Worm (Caenorhabditis elegans) whole organism, late embryonic: ENCODE measurements around the gene M04B2.4.

Experiments
- C08G9.2 ChIP-seq: sonication (generic microtip); optimal IDR thresholded peaks from 2 replicates; lab custom pipeline; 2016; ENCODE audit warnings: mild to moderate bottlenecking, missing genetic modification characterization, moderate library complexity, missing compliant biosample characterization
- C38D4.7 ChIP-seq: fragments of 200-800 bp; sonication (Bioruptor generic); optimal IDR thresholded peaks from 2 replicates; lab custom pipeline; 2018; ENCODE audit warnings: mild to moderate bottlenecking, missing genetic modification characterization, moderate library complexity, missing compliant biosample characterization
- F13H6.1 ChIP-seq: sonication (generic microtip); optimal IDR thresholded peaks from 2 replicates; lab custom pipeline; 2016; ENCODE audit warnings: missing genetic modification characterization, missing compliant biosample characterization
- K02D7.2 ChIP-seq: sonication (generic microtip); optimal IDR thresholded peaks from 2 replicates; lab custom pipeline; 2017; ENCODE audit warnings: mild to moderate bottlenecking, missing genetic modification characterization, missing compliant biosample characterization
- T23F11.4 ChIP-seq: fragments of 200-800 bp; sonication (Bioruptor generic); optimal IDR thresholded peaks from 2 replicates; lab custom pipeline; 2018; ENCODE audit warnings: mild to moderate bottlenecking, missing genetic modification characterization, missing compliant biosample characterization
- ahr-1 ChIP-seq: sonication (generic microtip); optimal IDR thresholded peaks from 2 replicates; lab custom pipeline; 2016; ENCODE audit warnings: missing genetic modification characterization, missing compliant biosample characterization
- ama-1 ChIP-seq: fragments of 150-350 bp; optimal IDR thresholded peaks from 2 replicates; lab custom pipeline; 2014
- ceh-14 ChIP-seq: sonication (generic microtip); optimal IDR thresholded peaks from 2 replicates; lab custom pipeline; 2016; ENCODE audit warnings: missing genotype, missing genetic modification characterization, missing compliant biosample characterization
- ceh-19 ChIP-seq: fragments of 200-800 bp; sonication (Bioruptor generic); optimal IDR thresholded peaks from 2 replicates; lab custom pipeline; 2018; ENCODE audit warnings: mild to moderate bottlenecking, missing genetic modification characterization, missing compliant biosample characterization
- ceh-2 ChIP-seq: sonication (generic microtip); optimal IDR thresholded peaks from 2 replicates; lab custom pipeline; 2016; ENCODE audit warnings: missing genotype, missing genetic modification characterization, missing compliant biosample characterization
- ceh-22 ChIP-seq: sonication (generic microtip); optimal IDR thresholded peaks from 2 replicates; lab custom pipeline; 2017; ENCODE audit warnings: missing biosample characterization, missing genetic modification characterization
- ceh-24 ChIP-seq: sonication (generic microtip); optimal IDR thresholded peaks from 2 replicates; lab custom pipeline; 2016; ENCODE audit warnings: mild to moderate bottlenecking, missing genetic modification characterization, missing compliant biosample characterization
- ceh-30 ChIP-seq: fragments of 150-350 bp; optimal IDR thresholded peaks from 2 replicates; lab custom pipeline; 2014; ENCODE audit warnings: missing biosample characterization, missing genetic modification characterization
- ceh-31 ChIP-seq: sonication (generic microtip); optimal IDR thresholded peaks from 2 replicates; lab custom pipeline; 2016; ENCODE audit warnings: missing genetic modification characterization, missing compliant biosample characterization
- ceh-34 ChIP-seq: sonication (generic microtip); optimal IDR thresholded peaks from 2 replicates; lab custom pipeline; 2016; ENCODE audit warnings: mild to moderate bottlenecking, missing genetic modification characterization, missing compliant biosample characterization
- ceh-45 ChIP-seq: fragments of 200-800 bp; sonication (Bioruptor generic); IDR thresholded peaks from 2 replicates; pipeline ENCODE4 v1.3.6; 2022; ENCODE audit warnings: missing genetic modification reagents, missing genetic modification characterization, missing compliant biosample characterization
- ceh-48 ChIP-seq: sonication (generic microtip); optimal IDR thresholded peaks from 2 replicates; lab custom pipeline; 2016; ENCODE audit warnings: missing genetic modification characterization, inconsistent platforms, missing compliant biosample characterization
- ceh-6 ChIP-seq: fragments of 200-800 bp; sonication (Bioruptor generic); optimal IDR thresholded peaks from 2 replicates; lab custom pipeline; 2018; ENCODE audit warnings: mild to moderate bottlenecking, missing genetic modification characterization, missing compliant biosample characterization
- ceh-9 ChIP-seq: sonication (generic microtip); optimal IDR thresholded peaks from 2 replicates; lab custom pipeline; 2016; ENCODE audit warnings: mild to moderate bottlenecking, missing genetic modification characterization, inconsistent platforms, missing compliant biosample characterization
- dmd-4 ChIP-seq: sonication (generic microtip); optimal IDR thresholded peaks from 2 replicates; lab custom pipeline; 2016; ENCODE audit warnings: borderline replicate concordance, missing genetic modification characterization, missing compliant biosample characterization
- elt-2 ChIP-seq: sonication (generic microtip); optimal IDR thresholded peaks from 2 replicates; lab custom pipeline; 2016; ENCODE audit warnings: missing genetic modification reagents, missing genetic modification characterization, missing compliant biosample characterization
- elt-4 ChIP-seq: sonication (generic microtip); optimal IDR thresholded peaks from 2 replicates; lab custom pipeline; 2016; ENCODE audit warnings: missing genetic modification characterization, missing compliant biosample characterization
- ets-4 ChIP-seq: sonication (generic microtip); optimal IDR thresholded peaks from 2 replicates; lab custom pipeline; 2016; ENCODE audit warnings: missing genetic modification characterization, missing compliant biosample characterization
- eyg-1 ChIP-seq: sonication (generic microtip); optimal IDR thresholded peaks from 2 replicates; lab custom pipeline; 2016; ENCODE audit warnings: missing genotype, missing genetic modification characterization, missing compliant biosample characterization
- fax-1 ChIP-seq: sonication (generic microtip); optimal IDR thresholded peaks from 2 replicates; lab custom pipeline; 2016; ENCODE audit warnings: missing genotype, missing genetic modification characterization, missing compliant biosample characterization
- fkh-10 ChIP-seq: fragments of 150-350 bp; optimal IDR thresholded peaks from 2 replicates; lab custom pipeline; 2014; ENCODE audit warnings: missing biosample characterization, missing genetic modification reagents, missing genetic modification characterization
- fkh-6 ChIP-seq: sonication (generic microtip); optimal IDR thresholded peaks from 2 replicates; lab custom pipeline; 2016; ENCODE audit warnings: missing genetic modification characterization, missing compliant biosample characterization
- gmeb-2 ChIP-seq: sonication (generic microtip); optimal IDR thresholded peaks from 2 replicates; lab custom pipeline; 2016; ENCODE audit warnings: missing genetic modification characterization, inconsistent platforms, missing compliant biosample characterization
- hlh-15 ChIP-seq: sonication (generic microtip); optimal IDR thresholded peaks from 2 replicates; lab custom pipeline; 2016; ENCODE audit warnings: missing genetic modification characterization, missing compliant biosample characterization
- hlh-30 ChIP-seq: sonication (generic microtip); optimal IDR thresholded peaks from 2 replicates; lab custom pipeline; 2017; ENCODE audit warnings: antibody characterized with exemption, missing genetic modification characterization, missing compliant biosample characterization; ENCODE audit not compliant: insufficient read depth
- hlh-6 ChIP-seq: sonication (generic microtip); optimal IDR thresholded peaks from 2 replicates; lab custom pipeline; 2016; ENCODE audit warnings: missing genotype, missing genetic modification characterization, missing compliant biosample characterization
- hlh-8 ChIP-seq: sonication (generic microtip); optimal IDR thresholded peaks from 2 replicates; lab custom pipeline; 2016; ENCODE audit warnings: missing genotype, missing genetic modification characterization, missing compliant biosample characterization
- lin-11 ChIP-seq: fragments of 200-800 bp; sonication (Bioruptor generic); optimal IDR thresholded peaks from 2 replicates; lab custom pipeline; 2018; ENCODE audit warnings: mild to moderate bottlenecking, missing genetic modification characterization, missing compliant biosample characterization
- madf-2 ChIP-seq: sonication (generic microtip); optimal IDR thresholded peaks from 2 replicates; lab custom pipeline; 2017; ENCODE audit warnings: missing genetic modification characterization, missing compliant biosample characterization
- nfya-1 ChIP-seq: sonication (generic microtip); optimal IDR thresholded peaks from 2 replicates; lab custom pipeline; 2017; ENCODE audit warnings: missing genetic modification characterization, mild to moderate bottlenecking, missing compliant biosample characterization, antibody characterized with exemption, moderate library complexity
- nhr-11 ChIP-seq: fragments of 150-350 bp; optimal IDR thresholded peaks from 2 replicates; lab custom pipeline; 2014; ENCODE audit warnings: missing biosample characterization, missing genetic modification characterization
- nhr-232 ChIP-seq: sonication (generic microtip); optimal IDR thresholded peaks from 2 replicates; lab custom pipeline; 2016; ENCODE audit warnings: missing genetic modification characterization, missing compliant biosample characterization
- pax-1 ChIP-seq: fragments of 150-350 bp; optimal IDR thresholded peaks from 2 replicates; lab custom pipeline; 2014; ENCODE audit warnings: missing biosample characterization, missing genetic modification characterization
- pha-4 ChIP-seq: fragments of 150-350 bp; optimal IDR thresholded peaks from 2 replicates; lab custom pipeline; 2018; ENCODE audit warnings: missing biosample characterization, missing genetic modification reagents, missing genetic modification characterization
- pqm-1 ChIP-seq: sonication (generic microtip); optimal IDR thresholded peaks from 2 replicates; lab custom pipeline; 2016; ENCODE audit warnings: missing genetic modification characterization, missing compliant biosample characterization
- ref-2 ChIP-seq: sonication (generic microtip); optimal IDR thresholded peaks from 2 replicates; lab custom pipeline; 2016; ENCODE audit warnings: missing genetic modification characterization, missing compliant biosample characterization
- rnt-1 ChIP-seq: sonication (generic microtip); optimal IDR thresholded peaks from 2 replicates; lab custom pipeline; 2016; ENCODE audit warnings: missing genetic modification characterization, missing compliant biosample characterization
- sdc-2 ChIP-seq: sonication (generic microtip); optimal IDR thresholded peaks from 2 replicates; lab custom pipeline; 2016; ENCODE audit warnings: missing genotype, missing genetic modification characterization, missing compliant biosample characterization
- sox-2 ChIP-seq: fragments of 200-800 bp; sonication (Bioruptor generic); IDR thresholded peaks from 2 replicates; pipeline ENCODE4 v1.3.6; 2022; ENCODE audit warnings: missing genetic modification reagents, missing genetic modification characterization, missing compliant biosample characterization
- sox-4 ChIP-seq: sonication (generic microtip); optimal IDR thresholded peaks from 2 replicates; lab custom pipeline; 2017; ENCODE audit warnings: mild to moderate bottlenecking, missing genetic modification characterization, inconsistent platforms, missing compliant biosample characterization
- tbx-7 ChIP-seq: sonication (generic microtip); optimal IDR thresholded peaks from 2 replicates; lab custom pipeline; 2016; ENCODE audit warnings: missing genotype, missing genetic modification characterization, missing compliant biosample characterization
- ttx-3 ChIP-seq: sonication (generic microtip); optimal IDR thresholded peaks from 2 replicates; lab custom pipeline; 2016; ENCODE audit warnings: missing genetic modification reagents, missing genetic modification characterization, missing compliant biosample characterization
- unc-3 ChIP-seq, 2 experiments: fragments of 200-800 bp in 1 of 2; sonication (Bioruptor generic) in 1 of 2; sonication (generic microtip) in 1 of 2; conservative IDR thresholded peaks in 1 of 2; optimal IDR thresholded peaks in 1 of 2; 2 replicates each; pipeline versions ENCODE4 v1.3.6 to Lab custom; 2016 to 2022; ENCODE audit warnings: missing compliant biosample characterization in 2 of 2, missing genetic modification characterization in 2 of 2, missing genetic modification reagents in 1 of 2
- unc-42 ChIP-seq: sonication (generic microtip); optimal IDR thresholded peaks from 2 replicates; lab custom pipeline; 2016; ENCODE audit warnings: missing genotype, missing genetic modification characterization, missing compliant biosample characterization
- unc-55 ChIP-seq: sonication (generic microtip); optimal IDR thresholded peaks from 2 replicates; lab custom pipeline; 2017; ENCODE audit warnings: missing biosample characterization, missing genetic modification reagents, missing genetic modification characterization
- unc-86 ChIP-seq: sonication (generic microtip); optimal IDR thresholded peaks from 2 replicates; lab custom pipeline; 2016; ENCODE audit warnings: missing genetic modification characterization, missing compliant biosample characterization

Gene M04B2.4

ce11 chrIV:11526189-11526588, 5.4 kb upstream of the M04B2.4 start:
- TF ChIP-seq eyg-1 (tag; lab: Kevin White, UChicago) (no peak), unc-55 (GFP tag; lab: Kevin White, UChicago) (no peak), F13H6.1 (tag; lab: Kevin White, UChicago) (no peak), sox-4 (tag; lab: Kevin White, UChicago) (no peak)

ce11 chrIV:11524241-11524692, 3.4 kb upstream of the M04B2.4 start, which contains the start of gene mep-1:
mep-1 (plus strand) TSS chrIV:11524642.
- TF ChIP-seq ets-4, result no peak
- TF ChIP-seq ref-2, result peak; percentile 9
- no peak for TF ChIP-seq ceh-30
- no peak for TF ChIP-seq nhr-11 (tag; lab: Kevin White, UChicago)
- no peak for TF ChIP-seq ceh-22 (tag; lab: Kevin White, UChicago)
- no peak for TF ChIP-seq ceh-14 (tag; lab: Kevin White, UChicago)
- TF ChIP-seq madf-2, result peak; percentile 72
- no peak for TF ChIP-seq C38D4.7 (GFP tag; lab: Kevin White, UChicago)
- no peak for TF ChIP-seq fkh-6 (tag; lab: Kevin White, UChicago)
- TF ChIP-seq sox-2 (GFP tag; lab: Robert Waterston, UW), result no peak
- TF ChIP-seq unc-42 (tag; lab: Kevin White, UChicago), result peak; percentile 43
- TF ChIP-seq C08G9.2 (tag; lab: Kevin White, UChicago), result peak; percentile 17
- peak; percentile 61 for TF ChIP-seq rnt-1 (tag; lab: Kevin White, UChicago)
- TF ChIP-seq eyg-1 (tag; lab: Kevin White, UChicago), result peak; percentile 61
- TF ChIP-seq ceh-48 (tag; lab: Kevin White, UChicago), result no peak
- no peak for TF ChIP-seq nhr-232
- TF ChIP-seq hlh-15 (tag; lab: Kevin White, UChicago), result no peak
- TF ChIP-seq ceh-6 (GFP tag; lab: Kevin White, UChicago), result peak; percentile 5
- peak; percentile 62 for TF ChIP-seq ceh-34 (tag; lab: Kevin White, UChicago)
- TF ChIP-seq T23F11.4 (GFP tag; lab: Kevin White, UChicago), result no peak
- peak; percentile 5 for TF ChIP-seq unc-55 (GFP tag; lab: Kevin White, UChicago)
- peak; percentile 52 for TF ChIP-seq nfya-1
- TF ChIP-seq ttx-3 (tag; lab: Kevin White, UChicago), result no peak
- no peak for TF ChIP-seq ceh-24 (tag; lab: Kevin White, UChicago)
- no peak for TF ChIP-seq pha-4
- no peak for TF ChIP-seq ama-1 (lab: Kevin White, UChicago)
- TF ChIP-seq hlh-30 (tag; lab: Kevin White, UChicago), result peak; percentile 31
- TF ChIP-seq unc-86 (tag; lab: Kevin White, UChicago), result no peak
- TF ChIP-seq elt-4 (tag; lab: Kevin White, UChicago), result no peak
- no peak for TF ChIP-seq lin-11 (tag; lab: Kevin White, UChicago)
- no peak for TF ChIP-seq fax-1
- TF ChIP-seq tbx-7 (tag; lab: Kevin White, UChicago), result no peak
- no peak for TF ChIP-seq elt-2 (tag; lab: Kevin White, UChicago)
- no peak for TF ChIP-seq ceh-9 (tag; lab: Kevin White, UChicago)
- TF ChIP-seq pax-1 (tag; lab: Kevin White, UChicago), result no peak
- TF ChIP-seq dmd-4, result peak; percentile 55
- TF ChIP-seq fkh-10 (GFP tag; lab: Kevin White, UChicago), result no peak
- peak; percentile 65 for TF ChIP-seq ceh-31
- TF ChIP-seq unc-3 (GFP tag; conservative IDR thresholded peaks at IDR 0.05; lab: Robert Waterston, UW), result no peak
- no peak for TF ChIP-seq unc-3 (tag; optimal IDR thresholded peaks at IDR 0.05; lab: Kevin White, UChicago)
- TF ChIP-seq ceh-45 (GFP tag; lab: Robert Waterston, UW), result no peak
- no peak for TF ChIP-seq gmeb-2 (tag; lab: Kevin White, UChicago)
- TF ChIP-seq K02D7.2 (tag; lab: Kevin White, UChicago), result no peak
- TF ChIP-seq hlh-6 (tag; lab: Kevin White, UChicago), result no peak
- no peak for TF ChIP-seq pqm-1
- TF ChIP-seq F13H6.1 (tag; lab: Kevin White, UChicago), result no peak
- no peak for TF ChIP-seq ceh-19 (GFP tag; lab: Kevin White, UChicago)
- no peak for TF ChIP-seq sdc-2 (tag; lab: Kevin White, UChicago)
- no peak for TF ChIP-seq hlh-8 (tag; lab: Kevin White, UChicago)
- no peak for TF ChIP-seq ahr-1 (tag; lab: Kevin White, UChicago)
- no peak for TF ChIP-seq ceh-2 (tag; lab: Kevin White, UChicago)
